Fruit fly (Drosophila melanogaster) whole organism, pupa: ENCODE results near the gene Taf10.

Experiments used
- CG10348 ChIP-seq: fragments of 200-800 bp; sonication (Bioruptor generic); IDR thresholded peaks from 2 replicates; pipeline ENCODE4 v1.3.6; 2022; ENCODE audit warnings: missing biosample characterization, missing genetic modification characterization
- CG14655 ChIP-seq: fragments of 200-800 bp; sonication (Bioruptor generic); optimal IDR thresholded peaks from 3 replicates; lab custom pipeline; 2017; ENCODE audit warnings: mild to moderate bottlenecking, missing biosample characterization, missing genetic modification reagents, missing genetic modification characterization
- CG17806 ChIP-seq: fragments of 200-800 bp; sonication (Bioruptor generic); optimal IDR thresholded peaks from 2 replicates; lab custom pipeline; 2018; ENCODE audit warnings: missing biosample characterization, mild to moderate bottlenecking, missing genetic modification characterization, moderate library complexity
- CG8159 ChIP-seq: fragments of 200-800 bp; sonication (Bioruptor generic); optimal IDR thresholded peaks from 3 replicates; lab custom pipeline; 2018; ENCODE audit warnings: missing biosample characterization, mild to moderate bottlenecking, missing genetic modification characterization, moderate library complexity
- CG9948 ChIP-seq: fragments of 200-800 bp; sonication (Bioruptor generic); optimal IDR thresholded peaks from 2 replicates; lab custom pipeline; 2018; ENCODE audit warnings: missing biosample characterization, mild to moderate bottlenecking, missing genetic modification characterization, moderate library complexity
- D1 ChIP-seq: fragments of 200-800 bp; sonication (Bioruptor generic); optimal IDR thresholded peaks from 2 replicates; lab custom pipeline; 2018; ENCODE audit warnings: missing biosample characterization, mild to moderate bottlenecking, missing genetic modification characterization, moderate library complexity
- EcR ChIP-seq: fragments of 200-800 bp; sonication (Bioruptor generic); optimal IDR thresholded peaks from 3 replicates; lab custom pipeline; 2019; ENCODE audit warnings: missing biosample characterization, missing genetic modification characterization, mild to moderate bottlenecking, moderate library complexity, missing genetic modification reagents
- Pif1A ChIP-seq: fragments of 200-800 bp; sonication (Bioruptor generic); optimal IDR thresholded peaks from 3 replicates; lab custom pipeline; 2016; ENCODE audit warnings: missing biosample characterization, missing genetic modification characterization
- rn ChIP-seq: fragments of 200-800 bp; sonication (Bioruptor generic); IDR thresholded peaks from 2 replicates; pipeline ENCODE4 v1.3.6; 2022; ENCODE audit warnings: missing biosample characterization, missing genetic modification characterization

DNA sequence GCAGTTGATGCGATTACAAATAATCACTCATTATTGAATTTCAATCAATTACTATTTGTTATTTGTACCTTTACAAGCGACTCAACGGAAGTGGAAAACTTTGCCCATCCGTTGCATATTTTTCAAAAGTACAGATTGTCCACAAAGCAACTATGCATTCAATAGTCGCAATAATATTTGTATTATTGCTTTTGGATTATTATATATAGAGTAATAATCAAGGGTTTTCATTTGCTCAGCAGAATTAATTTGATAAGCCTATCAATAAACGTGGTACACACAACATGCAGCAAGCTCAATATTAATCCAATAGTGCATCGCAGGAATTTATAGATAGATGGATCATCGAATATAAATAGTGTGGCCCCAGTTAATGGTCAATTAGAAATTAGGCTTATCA lies 39.1 kb upstream of the Taf10 start:
- TF ChIP-seq EcR (GFP tag; lab: Kevin White, UChicago) (no peak), CG8159 (tag; lab: Kevin White, UChicago) (no peak), rn (no peak), CG10348 (GFP tag; lab: Robert Waterston, UW) (no peak), CG14655 (GFP tag; lab: Kevin White, UChicago) (peak; percentile 12), D1 (tag; lab: Kevin White, UChicago) (no peak), Pif1A (GFP tag; lab: Kevin White, UChicago) (no peak), CG9948 (tag; lab: Kevin White, UChicago) (no peak), CG17806 (tag; lab: Kevin White, UChicago) (no peak)
